ENCODE assay signal across 6 fruit fly cellular contexts in the genomic region with DNA sequence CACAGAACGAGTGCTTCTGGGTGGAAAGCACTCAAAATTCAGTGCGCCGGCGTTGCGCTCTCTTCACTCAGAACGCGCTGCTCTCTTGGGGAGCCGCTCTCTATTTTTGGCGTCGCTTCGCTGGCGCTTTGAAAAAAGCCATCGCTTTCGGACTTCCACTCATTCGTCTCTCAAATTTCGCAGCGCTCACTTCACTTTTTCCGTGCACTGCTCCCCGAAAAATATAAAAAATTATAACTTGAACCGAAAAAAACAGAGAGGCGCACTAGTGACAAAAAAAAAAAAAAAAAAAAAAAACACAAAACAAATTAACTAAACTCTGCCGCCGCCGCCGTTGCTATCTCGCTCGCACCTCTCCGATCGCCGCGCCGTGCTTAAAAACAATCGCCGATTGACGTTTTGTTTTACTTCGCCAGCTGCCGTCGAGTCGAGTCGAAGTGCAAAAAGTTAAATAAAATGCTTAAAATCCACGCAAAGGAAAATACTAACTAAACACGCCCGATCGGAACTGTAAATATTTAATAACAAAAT.
TF ChIP-seq lines count a peak whose summit lies in the region.

No protein-coding gene starts in this region.

- no peak for TF ChIP-seq CTCF in whole organism, embryonic (GFP tag; optimal IDR thresholded peaks at IDR 0.05; lab: Kevin White, UChicago)

TF ChIP-seq in whole organism, 6 proteins besides CTCF, POLR2A, EP300 and RAD21:
- no peak for TF ChIP-seq usp (GFP tag; optimal IDR thresholded peaks at IDR 0.05; lab: Kevin White, UChicago)
- TF ChIP-seq CG8478 (optimal IDR thresholded peaks at IDR 0.05; lab: Kevin White, UChicago), result no peak
- TF ChIP-seq Dll (optimal IDR thresholded peaks at IDR 0.05; lab: Kevin White, UChicago), result peak; percentile 98
- no peak for TF ChIP-seq psq (optimal IDR thresholded peaks at IDR 0.05; lab: Kevin White, UChicago)
- TF ChIP-seq EcR (GFP tag; optimal IDR thresholded peaks at IDR 0.05; lab: Kevin White, UChicago), result no peak
- no peak for TF ChIP-seq pan (optimal IDR thresholded peaks at IDR 0.05; lab: Kevin White, UChicago)
TF ChIP-seq in whole organism: peak in this region for 1.

TF ChIP-seq in whole organism, adult, 20 proteins besides CTCF, POLR2A, EP300 and RAD21 (continues in another document):
- peak; percentile 79 for TF ChIP-seq kay (GFP tag; lab: Kevin White, UChicago; ENCODE audit: borderline replicate concordance)
- peak; percentile 50 for TF ChIP-seq Crg-1 (GFP tag; optimal IDR thresholded peaks at IDR 0.05; lab: Kevin White, UChicago)
- peak; percentile 47 for TF ChIP-seq Clk (GFP tag; optimal IDR thresholded peaks at IDR 0.05; lab: Kevin White, UChicago)
- TF ChIP-seq CG1620 (GFP tag; optimal IDR thresholded peaks at IDR 0.05; lab: Kevin White, UChicago), result peak; percentile 49
- no peak for TF ChIP-seq pad (GFP tag; optimal IDR thresholded peaks at IDR 0.05; lab: Kevin White, UChicago)
- peak; percentile 39 for TF ChIP-seq CG5204 (GFP tag; optimal IDR thresholded peaks at IDR 0.05; lab: Kevin White, UChicago)
- TF ChIP-seq CG12768 (GFP tag; optimal IDR thresholded peaks at IDR 0.05; lab: Kevin White, UChicago), result peak; percentile 78
- peak; percentile 65 for TF ChIP-seq Mnt (GFP tag; optimal IDR thresholded peaks at IDR 0.05; lab: Kevin White, UChicago)
- TF ChIP-seq CG7101 (tag; optimal IDR thresholded peaks at IDR 0.05; lab: Kevin White, UChicago), result peak; percentile 57
- TF ChIP-seq bab1 (GFP tag; optimal IDR thresholded peaks at IDR 0.05; lab: Kevin White, UChicago), result no peak
- peak; percentile 65 for TF ChIP-seq Hr96 (GFP tag; optimal IDR thresholded peaks at IDR 0.05; lab: Kevin White, UChicago)
- TF ChIP-seq ovo (GFP tag; optimal IDR thresholded peaks at IDR 0.05; lab: Kevin White, UChicago), result peak; percentile 47
- no peak for TF ChIP-seq cnc (optimal IDR thresholded peaks at IDR 0.05; lab: Kevin White, UChicago)
- peak; percentile 76 for TF ChIP-seq CG11617 (GFP tag; optimal IDR thresholded peaks at IDR 0.05; lab: Kevin White, UChicago)
- TF ChIP-seq CG7045 (GFP tag; optimal IDR thresholded peaks at IDR 0.05; lab: Kevin White, UChicago), result peak; percentile 38
- TF ChIP-seq cic (GFP tag; optimal IDR thresholded peaks at IDR 0.05; lab: Kevin White, UChicago), result peak; percentile 81

TF ChIP-seq in whole organism, embryonic, 481 proteins besides CTCF, POLR2A, EP300 and RAD21 (continues in another document):
- 0 out of 3 replicates have a peak, but pooled peaks have one; percentile 24 for TF ChIP-seq CG14860 (GFP tag; IDR thresholded peaks at IDR 0.05; lab: Robert Waterston, UW; ENCODE audit: partially characterized antibody)
- peak; percentile 36; the same call in 1 of the 2 replicates for TF ChIP-seq ato (GFP tag; IDR thresholded peaks at IDR 0.05; lab: Robert Waterston, UW; ENCODE audit: partially characterized antibody)
- no peak for TF ChIP-seq ssp (GFP tag; IDR thresholded peaks at IDR 0.05; lab: Robert Waterston, UW)
- peak; percentile 27; the same call in 1 of the 2 replicates for TF ChIP-seq inv (GFP tag; IDR thresholded peaks at IDR 0.05; lab: Robert Waterston, UW; ENCODE audit: partially characterized antibody)
- TF ChIP-seq nerfin-2 (GFP tag; IDR thresholded peaks at IDR 0.05; lab: Robert Waterston, UW; ENCODE audit: partially characterized antibody), result no peak; the same call in 1 of the 2 replicates
- TF ChIP-seq Deaf1 (tag; optimal IDR thresholded peaks at IDR 0.05; lab: Kevin White, UChicago), result peak; percentile 46
- TF ChIP-seq pros (GFP tag; optimal IDR thresholded peaks at IDR 0.05; lab: Kevin White, UChicago), result no peak
- peak; percentile 80 for TF ChIP-seq CG34224 (GFP tag; IDR thresholded peaks at IDR 0.05; lab: Robert Waterston, UW; ENCODE audit: partially characterized antibody)
- no peak for TF ChIP-seq ash1 (GFP tag; optimal IDR thresholded peaks at IDR 0.05; lab: Kevin White, UChicago)
- TF ChIP-seq Adf1 (GFP tag; IDR thresholded peaks at IDR 0.05; lab: Robert Waterston, UW), result peak; percentile 80
- no peak for TF ChIP-seq Sry-β (GFP tag; optimal IDR thresholded peaks at IDR 0.05; lab: Kevin White, UChicago)
- TF ChIP-seq chm (GFP tag; IDR thresholded peaks at IDR 0.05; lab: Robert Waterston, UW), result peak; percentile 76; the same call in 1 of the 2 replicates
- TF ChIP-seq CG13287 (GFP tag; IDR thresholded peaks at IDR 0.05; lab: Robert Waterston, UW; ENCODE audit: partially characterized antibody), result peak; percentile 76

TF ChIP-seq in whole organism, prepupa, 60 proteins besides CTCF, POLR2A, EP300 and RAD21 (continues in another document):
- TF ChIP-seq OdsH (GFP tag; optimal IDR thresholded peaks at IDR 0.05; lab: Kevin White, UChicago) (no peak), lz (GFP tag; optimal IDR thresholded peaks at IDR 0.05; lab: Kevin White, UChicago) (peak; percentile 28), Eip93F (GFP tag; optimal IDR thresholded peaks at IDR 0.05; lab: Kevin White, UChicago) (peak; percentile 4), fd59A (GFP tag; optimal IDR thresholded peaks at IDR 0.05; lab: Kevin White, UChicago) (no peak), CG6163 (GFP tag; IDR thresholded peaks at IDR 0.05; lab: Robert Waterston, UW) (peak; percentile 84), Gug (GFP tag; IDR thresholded peaks at IDR 0.05; lab: Robert Waterston, UW) (peak; percentile 54), net (GFP tag; optimal IDR thresholded peaks at IDR 0.05; lab: Kevin White, UChicago) (peak; percentile 61), Blimp-1 (GFP tag; optimal IDR thresholded peaks at IDR 0.05; lab: Kevin White, UChicago) (no peak), ss (GFP tag; optimal IDR thresholded peaks at IDR 0.05; lab: Kevin White, UChicago) (peak; percentile 34 to 54), CG15336 (GFP tag; IDR thresholded peaks at IDR 0.05; lab: Robert Waterston, UW) (peak; percentile 73), Ets21C (GFP tag; optimal IDR thresholded peaks at IDR 0.05; lab: Kevin White, UChicago) (no peak), CG16779 (tag; optimal IDR thresholded peaks at IDR 0.05; lab: Kevin White, UChicago) (peak; percentile 61), fd85E (GFP tag; optimal IDR thresholded peaks at IDR 0.05; lab: Kevin White, UChicago) (peak; percentile 16), CG8319 (GFP tag; optimal IDR thresholded peaks at IDR 0.05; lab: Kevin White, UChicago) (no peak), Hr4 (GFP tag; optimal IDR thresholded peaks at IDR 0.05; lab: Kevin White, UChicago) (no peak), CG8119 (GFP tag; IDR thresholded peaks at IDR 0.05; lab: Robert Waterston, UW) (peak; percentile 43; the same call in 2 of the 3 replicates), topi (GFP tag; optimal IDR thresholded peaks at IDR 0.05; lab: Kevin White, UChicago) (peak; percentile 19)

TF ChIP-seq in whole organism, pupa, 21 proteins besides CTCF, POLR2A, EP300 and RAD21 (continues in another document):
- TF ChIP-seq CG10348 (GFP tag; IDR thresholded peaks at IDR 0.05; lab: Robert Waterston, UW), result no peak
- peak; percentile 17 for TF ChIP-seq EcR (GFP tag; optimal IDR thresholded peaks at IDR 0.05; lab: Kevin White, UChicago)
- TF ChIP-seq Ets98B (GFP tag; IDR thresholded peaks at IDR 0.05; lab: Robert Waterston, UW), result peak; percentile 82; the same call in 1 of the 2 replicates
- peak; percentile 89 for TF ChIP-seq CG4496 (GFP tag; IDR thresholded peaks at IDR 0.05; lab: Robert Waterston, UW)
- no peak for TF ChIP-seq Pif1A (GFP tag; optimal IDR thresholded peaks at IDR 0.05; lab: Kevin White, UChicago)
- TF ChIP-seq CG14655 (GFP tag; optimal IDR thresholded peaks at IDR 0.05; lab: Kevin White, UChicago), result no peak
- TF ChIP-seq CG17806 (tag; optimal IDR thresholded peaks at IDR 0.05; lab: Kevin White, UChicago), result no peak
- peak; percentile 71 for TF ChIP-seq fd96Ca (GFP tag; IDR thresholded peaks at IDR 0.05; lab: Robert Waterston, UW)
- peak; percentile 47 for TF ChIP-seq Snoo (tag; optimal IDR thresholded peaks at IDR 0.05; lab: Kevin White, UChicago)
- no peak for TF ChIP-seq CG8159 (tag; optimal IDR thresholded peaks at IDR 0.05; lab: Kevin White, UChicago)
- no peak for TF ChIP-seq D1 (tag; optimal IDR thresholded peaks at IDR 0.05; lab: Kevin White, UChicago)
- no peak for TF ChIP-seq CG34367 (tag; optimal IDR thresholded peaks at IDR 0.05; lab: Kevin White, UChicago)
- no peak for TF ChIP-seq gl (tag; optimal IDR thresholded peaks at IDR 0.05; lab: Kevin White, UChicago)
- no peak for TF ChIP-seq CG8301 (tag; optimal IDR thresholded peaks at IDR 0.05; lab: Kevin White, UChicago)
- no peak for TF ChIP-seq CG9948 (tag; optimal IDR thresholded peaks at IDR 0.05; lab: Kevin White, UChicago)
- peak; percentile 78 for TF ChIP-seq CG12605 (GFP tag; IDR thresholded peaks at IDR 0.05; lab: Robert Waterston, UW)
- TF ChIP-seq Pif1B (GFP tag; optimal IDR thresholded peaks at IDR 0.05; lab: Kevin White, UChicago), result peak; percentile 44
- peak; percentile 47 for TF ChIP-seq CG13204 (GFP tag; optimal IDR thresholded peaks at IDR 0.05; lab: Kevin White, UChicago)

TF ChIP-seq in whole organism, wandering third instar larva, 38 proteins besides CTCF, POLR2A, EP300 and RAD21 (continues in another document):
- TF ChIP-seq Myc (optimal IDR thresholded peaks at IDR 0.05; lab: Kevin White, UChicago) (no peak), Rel (GFP tag; optimal IDR thresholded peaks at IDR 0.05; lab: Kevin White, UChicago) (peak; percentile 40), Rel (tag; optimal IDR thresholded peaks at IDR 0.05; lab: Kevin White, UChicago) (peak; percentile 22), fru (GFP tag; optimal IDR thresholded peaks at IDR 0.05; lab: Kevin White, UChicago) (peak; percentile 71), ey (GFP tag; optimal IDR thresholded peaks at IDR 0.05; lab: Kevin White, UChicago) (peak; percentile 6), Dif (GFP tag; optimal IDR thresholded peaks at IDR 0.05; lab: Kevin White, UChicago; ENCODE audit: partially characterized antibody) (peak; percentile 97), pan (optimal IDR thresholded peaks at IDR 0.05; lab: Kevin White, UChicago) (no peak), Hnf4 (GFP tag; optimal IDR thresholded peaks at IDR 0.05; lab: Kevin White, UChicago) (no peak), CrebA (GFP tag; optimal IDR thresholded peaks at IDR 0.05; lab: Kevin White, UChicago; ENCODE audit: borderline replicate concordance) (peak; percentile 86), jim (GFP tag; optimal IDR thresholded peaks at IDR 0.05; lab: Kevin White, UChicago) (peak; percentile 34), rgr (GFP tag; optimal IDR thresholded peaks at IDR 0.05; lab: Kevin White, UChicago) (peak; percentile 26), dsf (GFP tag; optimal IDR thresholded peaks at IDR 0.05; lab: Kevin White, UChicago; ENCODE audit: borderline replicate concordance) (no peak), br (GFP tag; optimal IDR thresholded peaks at IDR 0.05; lab: Kevin White, UChicago) (peak; percentile 56), psq (GFP tag; optimal IDR thresholded peaks at IDR 0.05; lab: Kevin White, UChicago) (peak; percentile 78), Jra (GFP tag; optimal IDR thresholded peaks at IDR 0.05; lab: Kevin White, UChicago) (peak; percentile 18), h (GFP tag; optimal IDR thresholded peaks at IDR 0.05; lab: Kevin White, UChicago) (peak; percentile 33), N (GFP tag; optimal IDR thresholded peaks at IDR 0.05; lab: Kevin White, UChicago) (no peak), Vsx2 (GFP tag; optimal IDR thresholded peaks at IDR 0.05; lab: Kevin White, UChicago; ENCODE audit: partially characterized antibody) (peak; percentile 85), dl (GFP tag; optimal IDR thresholded peaks at IDR 0.05; lab: Kevin White, UChicago; ENCODE audit: insufficient read depth in 1 of 2, partially characterized antibody in 2 of 2) (peak; percentile 88 to 90)
